Worm (Caenorhabditis elegans): Measurements from ENCODE around the gene T13F3.4.

DNA sequence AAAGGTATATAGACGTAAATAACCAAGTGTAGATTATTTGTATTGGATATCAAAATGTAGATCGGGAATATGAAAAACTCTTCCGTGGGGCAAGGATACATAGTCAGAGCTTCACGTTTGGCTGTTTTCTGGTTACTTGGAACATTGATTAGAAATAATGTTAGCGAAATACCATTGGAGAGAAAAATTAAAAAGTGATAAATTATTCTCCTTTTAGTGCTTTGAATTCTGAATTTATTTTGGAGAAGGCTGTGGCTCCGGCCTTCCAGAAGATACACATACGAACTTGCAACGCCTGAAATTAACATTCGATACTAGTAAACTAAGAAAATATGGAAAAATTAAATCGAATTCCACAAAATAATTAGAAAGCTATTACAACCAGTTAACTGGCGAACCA, 30.8 kb downstream of the T13F3.4 start, which contains the start of gene srh-98:
- TF ChIP-seq C06A6.2 (GFP tag; conservative IDR thresholded peaks at IDR 0.05), result no peak
- no peak for TF ChIP-seq unc-130 (GFP tag; optimal IDR thresholded peaks at IDR 0.05)
